Worm (Caenorhabditis elegans): Measurements from ENCODE around the gene C10C5.4.
A peak's percentile ranks its signal among the peaks of the same experiment; 100 is the strongest.

C10C5.4 gene

DNA sequence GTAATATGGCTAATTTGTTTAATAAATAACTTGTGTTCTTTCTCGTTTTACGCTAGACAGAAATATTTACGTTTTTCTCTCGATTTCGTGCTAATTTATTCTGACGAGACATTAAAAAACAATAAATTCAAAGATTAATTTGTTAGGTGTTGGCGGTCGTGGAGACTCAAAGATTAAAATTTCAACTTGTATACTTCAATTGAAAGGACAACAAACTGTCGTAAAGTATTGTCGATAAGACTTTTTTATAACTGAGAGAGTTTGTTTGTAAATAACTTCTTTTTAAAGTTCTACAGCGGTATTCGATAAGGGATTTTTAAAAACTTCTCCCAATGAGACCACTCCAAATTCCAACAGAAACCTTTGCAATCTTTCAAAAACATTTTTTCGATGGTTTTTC is 24.6 kb upstream of the C10C5.4 start:
- TF ChIP-seq daf-16 (GFP tag; optimal IDR thresholded peaks at IDR 0.05) (no peak), daf-16 (tag; optimal IDR thresholded peaks at IDR 0.05) (peak; percentile 94), skn-1 (tag; optimal IDR thresholded peaks at IDR 0.05) (no peak), dve-1 (tag; optimal IDR thresholded peaks at IDR 0.05; ENCODE audit: insufficient read depth) (peak; percentile 19)

DNA sequence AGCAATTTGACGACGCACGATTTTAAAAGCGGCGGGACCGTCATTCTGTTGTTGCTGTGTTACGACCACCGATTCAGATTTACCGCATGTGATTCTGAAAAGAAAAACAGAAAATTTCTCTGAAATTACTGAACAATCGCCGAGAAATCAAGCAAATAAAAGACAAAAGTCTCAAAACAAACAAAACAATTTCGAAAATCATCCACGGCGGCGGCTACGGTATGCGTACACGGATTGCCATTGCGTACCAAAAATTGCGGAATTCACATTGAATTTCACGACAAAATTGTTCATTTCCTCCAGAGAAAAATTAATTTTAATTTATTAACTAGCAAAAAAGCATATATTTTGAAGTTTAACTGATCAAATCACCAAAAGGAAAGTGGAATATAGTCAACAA is 11.9 kb upstream of the C10C5.4 start, which contains the start of gene pezo-1:
TSS of gene pezo-1 (minus strand) at position 101 of the 400 bp plus-strand sequence.
- peak in 1 of 2 experiments; percentile 48 for TF ChIP-seq lsy-2 (tag; optimal IDR thresholded peaks at IDR 0.05)
- TF ChIP-seq nhr-111 (GFP tag; optimal IDR thresholded peaks at IDR 0.05): no peak

DNA sequence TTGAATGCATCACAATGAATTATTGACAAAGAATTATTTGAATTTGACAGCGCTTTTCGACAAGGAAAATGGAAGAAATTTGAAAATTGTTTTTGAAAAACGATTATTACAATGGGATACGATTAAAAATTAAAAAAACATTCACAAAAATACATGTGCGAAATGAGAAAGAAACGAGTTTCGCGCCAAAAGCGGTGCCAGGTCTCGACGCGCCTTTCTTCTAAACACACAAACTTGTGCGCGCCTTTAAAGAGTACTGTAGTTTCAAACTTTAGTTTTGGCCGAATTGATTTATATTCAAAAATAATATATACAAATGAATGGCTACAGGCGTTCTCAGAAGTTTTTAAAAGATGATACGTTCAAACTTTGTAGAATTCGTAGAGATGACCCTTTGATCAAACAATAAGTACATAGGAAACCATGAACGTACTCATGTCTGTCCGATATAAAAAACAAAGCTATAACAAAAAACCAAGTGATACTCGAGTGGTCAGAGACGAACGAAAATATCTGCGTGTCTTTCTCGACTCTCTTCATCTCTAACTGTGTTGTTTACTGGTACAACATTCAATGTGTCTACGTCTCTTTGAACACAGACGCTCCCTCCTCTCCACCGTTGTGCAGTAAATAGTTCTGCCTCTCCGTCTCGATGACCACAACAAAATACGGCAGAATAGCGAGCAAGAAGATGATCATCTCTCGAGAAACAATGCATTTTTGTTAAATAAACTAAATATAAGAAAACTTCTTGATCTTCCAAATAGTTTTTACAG is 10.3 kb upstream of the C10C5.4 start:
- TF ChIP-seq mes-2 (tag; optimal IDR thresholded peaks at IDR 0.05; ENCODE audit: poor library complexity, severe bottlenecking): peak; percentile 51
- TF ChIP-seq snpc-1.2 (GFP tag; IDR thresholded peaks at IDR 0.05): no peak; the same call in 1 of the 2 replicates
- TF ChIP-seq rbr-2 (tag; optimal IDR thresholded peaks at IDR 0.05): peak; percentile 14
- peak in 1 of 2 experiments; percentile 71 for TF ChIP-seq daf-16 (GFP tag; optimal IDR thresholded peaks at IDR 0.05)
- TF ChIP-seq daf-16 (tag; optimal IDR thresholded peaks at IDR 0.05): peak; percentile 98
- TF ChIP-seq dmd-8 (GFP tag; IDR thresholded peaks at IDR 0.05): no peak
- TF ChIP-seq unc-130 (GFP tag; optimal IDR thresholded peaks at IDR 0.05): peak; percentile 4
- TF ChIP-seq F10B5.3 (tag; optimal IDR thresholded peaks at IDR 0.05): no peak
- TF ChIP-seq lsy-2 (tag; optimal IDR thresholded peaks at IDR 0.05): peak in 1 of 2 experiments; percentile 24
- TF ChIP-seq dve-1 (tag; optimal IDR thresholded peaks at IDR 0.05; ENCODE audit: insufficient read depth): peak; percentile 58
- TF ChIP-seq php-3 (GFP tag; IDR thresholded peaks at IDR 0.05): no peak
- TF ChIP-seq F49E8.2 (tag; optimal IDR thresholded peaks at IDR 0.05; ENCODE audit: borderline replicate concordance): peak; percentile 28
- peak; percentile 33 for TF ChIP-seq nhr-6 (tag; optimal IDR thresholded peaks at IDR 0.05)
- TF ChIP-seq hlh-11 (tag; optimal IDR thresholded peaks at IDR 0.05): peak; percentile 44
- no peak for TF ChIP-seq ceh-32 (tag; optimal IDR thresholded peaks at IDR 0.05; ENCODE audit: poor library complexity)
- no peak for TF ChIP-seq madf-5 (GFP tag; IDR thresholded peaks at IDR 0.05)
- no peak for TF ChIP-seq mdl-1 (tag; optimal IDR thresholded peaks at IDR 0.05)
- TF ChIP-seq ZK546.5 (tag; optimal IDR thresholded peaks at IDR 0.05): no peak
- no peak for TF ChIP-seq aly-2 (tag; optimal IDR thresholded peaks at IDR 0.05)
- TF ChIP-seq pha-4 (GFP tag; IDR thresholded peaks at IDR 0.05): no peak
- TF ChIP-seq pha-4 (tag; optimal IDR thresholded peaks at IDR 0.05): peak; percentile 84
- peak; percentile 17 for TF ChIP-seq fkh-10 (GFP tag; optimal IDR thresholded peaks at IDR 0.05)
- peak; percentile 52 for TF ChIP-seq nhr-28 (tag; optimal IDR thresholded peaks at IDR 0.05)
- peak; percentile 22 for TF ChIP-seq hlh-30 (tag; optimal IDR thresholded peaks at IDR 0.05; ENCODE audit: insufficient read depth)
- peak; percentile 48 for TF ChIP-seq lin-38 (GFP tag; IDR thresholded peaks at IDR 0.05)

DNA sequence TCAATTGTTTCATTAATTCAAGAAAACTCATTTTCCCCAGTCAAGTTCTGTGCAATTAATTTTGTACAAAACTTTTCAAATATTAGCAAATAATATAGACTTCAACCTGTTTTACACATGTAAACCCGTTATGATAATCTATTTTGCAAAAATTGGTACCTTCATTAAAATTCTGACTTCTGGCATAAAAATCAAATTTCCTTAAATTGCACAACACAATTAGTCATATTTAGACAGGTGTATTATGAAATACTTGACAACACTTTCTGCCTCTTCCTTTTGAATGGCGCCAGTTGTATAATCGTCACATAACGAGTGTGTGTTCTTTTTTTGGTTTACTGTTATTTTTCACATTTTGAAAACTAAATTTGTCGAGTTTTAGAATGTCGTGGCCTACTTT is 7.2 kb upstream of the C10C5.4 start, which contains the start of gene fbxc-58:
TSS of gene fbxc-58 (plus strand) at position 383 of the 400 bp plus-strand sequence.
- peak; percentile 1 for TF ChIP-seq dve-1 (tag; optimal IDR thresholded peaks at IDR 0.05; ENCODE audit: insufficient read depth)
- no peak for TF ChIP-seq daf-16 (GFP tag; optimal IDR thresholded peaks at IDR 0.05)
- TF ChIP-seq daf-16 (tag; optimal IDR thresholded peaks at IDR 0.05): peak; percentile 44
- TF ChIP-seq nhr-28 (tag; optimal IDR thresholded peaks at IDR 0.05): peak; percentile 21
- peak; percentile 84 for TF ChIP-seq zip-2 (tag; optimal IDR thresholded peaks at IDR 0.05)
- no peak for TF ChIP-seq aly-2 (tag; optimal IDR thresholded peaks at IDR 0.05)
- peak; percentile 80 for TF ChIP-seq pqm-1 (tag; optimal IDR thresholded peaks at IDR 0.05)
- no peak for TF ChIP-seq dmd-8 (GFP tag; IDR thresholded peaks at IDR 0.05)
- TF ChIP-seq ztf-7 (tag; optimal IDR thresholded peaks at IDR 0.05): peak; percentile 18
- TF ChIP-seq T20F7.1 (GFP tag; optimal IDR thresholded peaks at IDR 0.05): peak; percentile 4

DNA sequence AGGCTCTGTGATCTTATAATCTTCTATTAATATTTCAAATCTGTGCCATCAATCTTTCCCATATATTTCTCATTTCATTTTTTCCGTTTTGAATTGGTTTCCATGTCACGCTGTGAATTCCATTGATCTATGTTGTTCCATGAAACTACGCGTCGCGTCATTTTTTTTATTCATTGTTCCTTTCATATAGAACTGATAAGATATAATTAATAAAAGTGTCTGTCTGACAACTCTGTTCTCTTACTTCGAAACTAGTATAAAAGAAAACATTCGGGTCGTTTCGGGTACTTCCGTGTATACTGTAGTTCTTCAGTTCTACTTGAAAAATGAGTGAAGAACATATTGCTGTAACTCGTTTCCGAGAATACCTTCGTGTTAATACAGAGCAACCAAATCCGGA is 3.8 kb upstream of the C10C5.4 start, which contains the start of gene C10C5.3:
TSS of gene C10C5.3 (plus strand) at position 301 of the 400 bp plus-strand sequence.
- TF ChIP-seq aha-1 (tag): peak; percentile 26
- no peak for TF ChIP-seq lin-29 (GFP tag; IDR thresholded peaks at IDR 0.05)
- no peak for TF ChIP-seq hlh-11 (tag; optimal IDR thresholded peaks at IDR 0.05)
- peak; percentile 21; the same call in 1 of the 2 replicates for TF ChIP-seq dmd-6 (GFP tag; IDR thresholded peaks at IDR 0.05)
- peak; percentile 50 for TF ChIP-seq dve-1 (tag; optimal IDR thresholded peaks at IDR 0.05; ENCODE audit: insufficient read depth)
- TF ChIP-seq ceh-20 (GFP tag; IDR thresholded peaks at IDR 0.05): no peak

Data from whole organism, L4 larva.